Worm (Caenorhabditis elegans) whole organism, L4 larva: Measurements from ENCODE around the gene T24D5.4.

Experiments used
- F10B5.3 ChIP-seq: sonication (generic microtip); optimal IDR thresholded peaks from 2 replicates; lab custom pipeline; 2016; ENCODE audit warnings: mild to moderate bottlenecking, missing genetic modification characterization, missing compliant biosample characterization
- F26F4.8 ChIP-seq: fragments of 200-800 bp; sonication (Bioruptor generic); conservative IDR thresholded peaks from 2 replicates; pipeline ENCODE4 v1.3.6; 2022; ENCODE audit warnings: missing genetic modification characterization, missing compliant biosample characterization
- Y5F2A.4 ChIP-seq: fragments of 200-800 bp; sonication (Bioruptor generic); optimal IDR thresholded peaks from 2 replicates; lab custom pipeline; 2018; ENCODE audit warnings: mild to moderate bottlenecking, missing genetic modification characterization, missing compliant biosample characterization
- Y75B8A.6 ChIP-seq: fragments of 200-800 bp; sonication (Bioruptor generic); IDR thresholded peaks from 2 replicates; pipeline ENCODE4 v1.3.6; 2022; ENCODE audit warnings: missing genetic modification reagents, missing genetic modification characterization, missing compliant biosample characterization
- aha-1 ChIP-seq: fragments of 150-350 bp; peaks from one replicate; lab custom pipeline; 2014; ENCODE audit warnings: missing biosample characterization, missing genetic modification characterization
- aly-2 ChIP-seq: sonication (generic microtip); optimal IDR thresholded peaks from 2 replicates; lab custom pipeline; 2018; ENCODE audit warnings: missing biosample characterization, missing genetic modification characterization
- ama-1 ChIP-seq: fragments of 150-350 bp; optimal IDR thresholded peaks from 2 replicates; lab custom pipeline; 2014; ENCODE audit warnings: inconsistent platforms, mixed read lengths
- ceh-20 ChIP-seq: fragments of 200-800 bp; sonication (Bioruptor generic); IDR thresholded peaks from 2 replicates; pipeline ENCODE4 v1.3.6; 2022; ENCODE audit warnings: missing genetic modification reagents, missing genetic modification characterization, missing compliant biosample characterization
- ceh-28 ChIP-seq: fragments of 150-350 bp; optimal IDR thresholded peaks from 2 replicates; lab custom pipeline; 2014; ENCODE audit warnings: missing biosample characterization, missing genetic modification reagents, missing genetic modification characterization
- ceh-44 ChIP-seq: fragments of 200-800 bp; sonication (Bioruptor generic); IDR thresholded peaks from 2 replicates; pipeline ENCODE4 v1.3.6; 2022; ENCODE audit warnings: missing genetic modification reagents, missing genetic modification characterization, missing compliant biosample characterization
- ceh-62 ChIP-seq: sonication (generic microtip); optimal IDR thresholded peaks from 2 replicates; lab custom pipeline; 2017; ENCODE audit warnings: missing biosample characterization, missing genetic modification characterization
- ces-1 ChIP-seq: fragments of 150-350 bp; sonication (generic microtip); optimal IDR thresholded peaks from 4 replicates; lab custom pipeline; 2014; ENCODE audit warnings: missing biosample characterization, missing genetic modification reagents, missing genetic modification characterization
- cey-2 ChIP-seq: sonication (generic microtip); optimal IDR thresholded peaks from 3 replicates; lab custom pipeline; 2017; ENCODE audit warnings: missing genetic modification characterization, mild to moderate bottlenecking, missing compliant biosample characterization, antibody characterized with exemption, borderline replicate concordance; ENCODE audit not compliant: insufficient read depth
- daf-12 ChIP-seq: fragments of 150-350 bp; optimal IDR thresholded peaks from 2 replicates; lab custom pipeline; 2014; ENCODE audit warnings: missing biosample characterization, missing genetic modification reagents, missing genetic modification characterization
- daf-16 ChIP-seq, 3 experiments: sonication (generic microtip); optimal IDR thresholded peaks; 2 replicates each; lab custom pipeline; 2016 to 2017; ENCODE audit warnings: missing genetic modification characterization in 3 of 3, missing genetic modification reagents in 3 of 3, mild to moderate bottlenecking in 2 of 3, missing compliant biosample characterization in 2 of 3, missing biosample characterization in 1 of 3, moderate library complexity in 1 of 3
- daf-19 ChIP-seq: fragments of 200-800 bp; sonication (Bioruptor generic); conservative IDR thresholded peaks from 2 replicates; pipeline ENCODE4 v1.3.6; 2022; ENCODE audit warnings: missing genetic modification characterization, missing compliant biosample characterization
- daf-8 ChIP-seq: fragments of 200-800 bp; sonication (Bioruptor generic); IDR thresholded peaks from 2 replicates; pipeline ENCODE4 v1.3.6; 2022; ENCODE audit warnings: missing genetic modification characterization, missing compliant biosample characterization
- dmd-6 ChIP-seq: fragments of 200-800 bp; sonication (Bioruptor generic); IDR thresholded peaks from 2 replicates; pipeline ENCODE4 v1.3.6; 2022; ENCODE audit warnings: missing genetic modification reagents, missing genetic modification characterization, missing compliant biosample characterization
- duxl-1 ChIP-seq: sonication (generic microtip); optimal IDR thresholded peaks from 2 replicates; lab custom pipeline; 2016; ENCODE audit warnings: mild to moderate bottlenecking, missing genetic modification characterization, moderate library complexity, missing compliant biosample characterization; ENCODE audit not compliant: poor library complexity
- fkh-10 ChIP-seq: fragments of 150-350 bp; optimal IDR thresholded peaks from 2 replicates; lab custom pipeline; 2014; ENCODE audit warnings: missing biosample characterization, missing genetic modification reagents, missing genetic modification characterization
- hif-1 ChIP-seq, 2 experiments: sonication (generic microtip); optimal IDR thresholded peaks; 2 replicates each; lab custom pipeline; 2016 to 2017; ENCODE audit warnings: missing compliant biosample characterization in 2 of 2, missing genetic modification characterization in 2 of 2, missing genetic modification reagents in 2 of 2, missing genotype in 2 of 2, mild to moderate bottlenecking in 1 of 2
- hlh-11 ChIP-seq: fragments of 200-800 bp; sonication (Bioruptor generic); optimal IDR thresholded peaks from 2 replicates; lab custom pipeline; 2018; ENCODE audit warnings: mild to moderate bottlenecking, missing genetic modification characterization, missing compliant biosample characterization
- hlh-30 ChIP-seq: sonication (generic microtip); optimal IDR thresholded peaks from 2 replicates; lab custom pipeline; 2017; ENCODE audit warnings: antibody characterized with exemption, mild to moderate bottlenecking, missing genetic modification characterization, missing compliant biosample characterization; ENCODE audit not compliant: insufficient read depth
- hmg-1.1 ChIP-seq: fragments of 200-800 bp; sonication (Bioruptor generic); IDR thresholded peaks from 2 replicates; pipeline ENCODE4 v1.3.6; 2022; ENCODE audit warnings: missing genetic modification reagents, missing genetic modification characterization, missing compliant biosample characterization
- jun-1 ChIP-seq: fragments of 150-350 bp; optimal IDR thresholded peaks from 2 replicates; lab custom pipeline; 2014; ENCODE audit warnings: missing biosample characterization, missing genetic modification reagents, missing genetic modification characterization
- lim-7 ChIP-seq: fragments of 200-800 bp; sonication (Bioruptor generic); IDR thresholded peaks from 2 replicates; pipeline ENCODE4 v1.3.6; 2022; ENCODE audit warnings: missing genetic modification characterization, missing compliant biosample characterization
- lin-38 ChIP-seq: fragments of 200-800 bp; sonication (Bioruptor generic); IDR thresholded peaks from 2 replicates; pipeline ENCODE4 v1.3.6; 2022; ENCODE audit warnings: missing genetic modification reagents, missing genetic modification characterization, missing compliant biosample characterization
- lin-39 ChIP-seq: fragments of 150-350 bp; optimal IDR thresholded peaks from 2 replicates; lab custom pipeline; 2014; ENCODE audit warnings: missing biosample characterization, missing genetic modification reagents, missing genetic modification characterization
- madf-5 ChIP-seq, 2 experiments: fragments of 200-800 bp; sonication (Bioruptor generic); IDR thresholded peaks; 2 replicates each; pipeline ENCODE4 v1.3.6; 2022; ENCODE audit warnings: missing compliant biosample characterization in 2 of 2, missing genetic modification characterization in 2 of 2
- mep-1 ChIP-seq: fragments of 150-350 bp; sonication (generic microtip); optimal IDR thresholded peaks from 3 replicates; lab custom pipeline; 2014; ENCODE audit warnings: missing biosample characterization, missing genetic modification characterization
- mes-2 ChIP-seq: sonication (generic microtip); optimal IDR thresholded peaks from 2 replicates; lab custom pipeline; 2016; ENCODE audit warnings: missing genotype, mild to moderate bottlenecking, missing genetic modification characterization, missing compliant biosample characterization; ENCODE audit not compliant: poor library complexity, severe bottlenecking
- mxl-2 ChIP-seq: fragments of 200-800 bp; sonication (Bioruptor generic); conservative IDR thresholded peaks from 2 replicates; pipeline ENCODE4 v1.3.6; 2022; ENCODE audit warnings: missing genetic modification reagents, missing genetic modification characterization, missing compliant biosample characterization
- nhr-10 ChIP-seq: fragments of 150-350 bp; optimal IDR thresholded peaks from 2 replicates; lab custom pipeline; 2014; ENCODE audit warnings: missing biosample characterization, missing genetic modification characterization
- nhr-11 ChIP-seq: fragments of 150-350 bp; optimal IDR thresholded peaks from 2 replicates; lab custom pipeline; 2014; ENCODE audit warnings: missing biosample characterization, missing genetic modification characterization
- nhr-111 ChIP-seq: fragments of 200-800 bp; sonication (Bioruptor generic); optimal IDR thresholded peaks from 2 replicates; lab custom pipeline; 2018; ENCODE audit warnings: mild to moderate bottlenecking, missing genetic modification characterization, missing compliant biosample characterization
- nhr-237 ChIP-seq: sonication (generic microtip); optimal IDR thresholded peaks from 2 replicates; lab custom pipeline; 2017; ENCODE audit warnings: missing biosample characterization, missing genetic modification characterization
- nhr-41 ChIP-seq: fragments of 200-800 bp; sonication (Bioruptor generic); IDR thresholded peaks from 2 replicates; pipeline ENCODE4 v1.3.6; 2022; ENCODE audit warnings: missing genetic modification reagents, missing genetic modification characterization, missing compliant biosample characterization
- nhr-48 ChIP-seq: sonication (generic microtip); optimal IDR thresholded peaks from 2 replicates; lab custom pipeline; 2016; ENCODE audit warnings: mild to moderate bottlenecking, missing genetic modification characterization, missing compliant biosample characterization
- nhr-76 ChIP-seq: fragments of 150-350 bp; optimal IDR thresholded peaks from 2 replicates; lab custom pipeline; 2014; ENCODE audit warnings: missing biosample characterization, missing genetic modification characterization
- nhr-77 ChIP-seq: fragments of 150-350 bp; optimal IDR thresholded peaks from 2 replicates; lab custom pipeline; 2014; ENCODE audit warnings: missing biosample characterization, missing genetic modification characterization
- pha-4 ChIP-seq, 2 experiments: fragments of 150-350 bp in 1 of 2; fragments of 200-800 bp in 1 of 2; sonication (Bioruptor generic) in 1 of 2; IDR thresholded peaks in 1 of 2; optimal IDR thresholded peaks in 1 of 2; 2 replicates each; pipeline versions ENCODE4 v1.3.6 to Lab custom; 2014 to 2022; ENCODE audit warnings: missing genetic modification characterization in 2 of 2, missing genetic modification reagents in 2 of 2, missing biosample characterization in 1 of 2, missing compliant biosample characterization in 1 of 2
- rbr-2 ChIP-seq: sonication (generic microtip); optimal IDR thresholded peaks from 2 replicates; lab custom pipeline; 2016; ENCODE audit warnings: missing genotype, missing genetic modification characterization, missing compliant biosample characterization
- snpc-4 ChIP-seq: fragments of 150-350 bp; optimal IDR thresholded peaks from 2 replicates; lab custom pipeline; 2014; ENCODE audit warnings: missing biosample characterization, missing genetic modification characterization
- spr-1 ChIP-seq: sonication (generic microtip); optimal IDR thresholded peaks from 2 replicates; lab custom pipeline; 2016; ENCODE audit warnings: mild to moderate bottlenecking, missing genetic modification characterization, missing compliant biosample characterization
- unc-39 ChIP-seq: sonication (generic microtip); optimal IDR thresholded peaks from 2 replicates; lab custom pipeline; 2017; ENCODE audit warnings: missing biosample characterization, missing genetic modification characterization
- vab-7 ChIP-seq: fragments of 200-800 bp; sonication (Bioruptor generic); IDR thresholded peaks from 2 replicates; pipeline ENCODE4 v1.3.6; 2022; ENCODE audit warnings: missing genetic modification reagents, missing genetic modification characterization, missing compliant biosample characterization
- zag-1 ChIP-seq: fragments of 150-350 bp; optimal IDR thresholded peaks from 2 replicates; lab custom pipeline; 2014; ENCODE audit warnings: missing biosample characterization, missing genetic modification characterization
- zfp-2 ChIP-seq: sonication (generic microtip); optimal IDR thresholded peaks from 2 replicates; lab custom pipeline; 2016; ENCODE audit warnings: mild to moderate bottlenecking, missing genetic modification characterization, missing compliant biosample characterization
- zip-2 ChIP-seq: fragments of 150-350 bp; optimal IDR thresholded peaks from 2 replicates; lab custom pipeline; 2014; ENCODE audit warnings: missing biosample characterization, missing genetic modification characterization
- ztf-11 ChIP-seq: fragments of 150-350 bp; optimal IDR thresholded peaks from 2 replicates; lab custom pipeline; 2014; ENCODE audit warnings: missing biosample characterization, missing genetic modification characterization
- ztf-7 ChIP-seq: fragments of 150-350 bp; optimal IDR thresholded peaks from 2 replicates; lab custom pipeline; 2014; ENCODE audit warnings: missing biosample characterization, missing genetic modification characterization

The T24D5.4 gene

DNA sequence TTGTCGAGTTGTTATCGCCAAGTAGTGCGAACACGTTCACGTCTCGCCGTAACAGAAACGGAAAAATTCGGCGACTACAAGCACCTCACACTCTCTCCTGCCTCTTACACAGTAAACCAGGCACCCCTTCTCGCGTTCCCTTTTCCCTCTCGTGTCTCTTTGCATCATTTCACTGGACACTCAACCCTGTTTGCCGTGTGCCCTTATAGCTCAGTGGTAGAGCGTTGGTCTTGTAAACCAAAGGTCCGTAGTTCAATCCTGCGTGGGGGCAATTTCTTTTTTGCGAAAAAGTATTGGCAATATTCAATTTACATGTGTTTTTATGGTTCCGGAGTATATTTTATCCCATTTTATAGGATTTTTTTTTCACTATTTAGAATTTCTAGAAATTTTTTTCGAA lies 33.4 kb upstream of the T24D5.4 start (continued):
- TF ChIP-seq daf-8 (GFP tag; lab: Robert Waterston, UW), result no peak
- TF ChIP-seq zfp-2 (tag; lab: Kevin White, UChicago), result peak; percentile 50
- peak; percentile 75 for TF ChIP-seq nhr-48 (tag; lab: Kevin White, UChicago)
- TF ChIP-seq unc-39 (tag; lab: Kevin White, UChicago), result no peak
- peak; percentile 85; the same call in 1 of the 2 replicates for TF ChIP-seq nhr-41 (GFP tag; lab: Robert Waterston, UW)
- TF ChIP-seq ztf-11 (tag; lab: Kevin White, UChicago), result no peak
- TF ChIP-seq nhr-10 (tag; lab: Kevin White, UChicago), result no peak
- peak; percentile 90 for TF ChIP-seq Y75B8A.6 (GFP tag; lab: Robert Waterston, UW)
- peak; percentile 82 for TF ChIP-seq mep-1 (tag; lab: Kevin White, UChicago)
- no peak for TF ChIP-seq mes-2 (tag; lab: Kevin White, UChicago)
- no peak for TF ChIP-seq nhr-76
- peak; percentile 94 for TF ChIP-seq duxl-1 (tag; lab: Kevin White, UChicago)
- TF ChIP-seq dmd-6 (GFP tag; lab: Robert Waterston, UW), result peak; percentile 79
- TF ChIP-seq hlh-11 (tag; lab: Kevin White, UChicago), result no peak
- peak; percentile 93 for TF ChIP-seq daf-19
- TF ChIP-seq ztf-7 (tag; lab: Kevin White, UChicago), result no peak
- TF ChIP-seq ceh-62 (tag; lab: Kevin White, UChicago), result no peak
- TF ChIP-seq ces-1 (GFP tag; lab: Kevin White, UChicago), result no peak
- TF ChIP-seq ceh-44 (GFP tag; lab: Robert Waterston, UW), result 0 out of 2 replicates have a peak, but pooled peaks have one; percentile 60
- TF ChIP-seq F10B5.3 (tag; lab: Kevin White, UChicago), result peak; percentile 75
- no peak; the same call in 1 of the 2 replicates for TF ChIP-seq lin-38
- peak; percentile 86 for TF ChIP-seq nhr-111 (GFP tag; lab: Kevin White, UChicago)
- TF ChIP-seq hif-1 (tag; optimal IDR thresholded peaks at IDR 0.05; lab: Kevin White, UChicago), result peak in 1 of 2 experiments; percentile 60
- TF ChIP-seq pha-4 (GFP tag; IDR thresholded peaks at IDR 0.05; lab: Robert Waterston, UW), result peak; percentile 93
- TF ChIP-seq pha-4 (tag; optimal IDR thresholded peaks at IDR 0.05; lab: Kevin White, UChicago), result no peak
- TF ChIP-seq madf-5 (GFP tag; IDR thresholded peaks at IDR 0.05; lab: Robert Waterston, UW), result peak; percentile 92 to 96
- peak; percentile 96 for TF ChIP-seq F26F4.8 (GFP tag; lab: Robert Waterston, UW)
- no peak for TF ChIP-seq nhr-237
- peak; percentile 14 for TF ChIP-seq fkh-10 (GFP tag; lab: Kevin White, UChicago)
- peak; percentile 82 for TF ChIP-seq Y5F2A.4 (GFP tag; lab: Kevin White, UChicago)
- peak; percentile 83 for TF ChIP-seq aha-1 (tag; lab: Kevin White, UChicago)
- TF ChIP-seq zip-2, result peak; percentile 67
- no peak for TF ChIP-seq lin-39 (tag; lab: Kevin White, UChicago)
- TF ChIP-seq hlh-30 (tag; lab: Kevin White, UChicago), result peak; percentile 55
- peak; percentile 96 for TF ChIP-seq vab-7 (GFP tag; lab: Robert Waterston, UW)
- TF ChIP-seq ceh-28 (tag; lab: Kevin White, UChicago), result no peak
- TF ChIP-seq snpc-4 (tag; lab: Kevin White, UChicago), result no peak
- no peak for TF ChIP-seq nhr-77 (tag; lab: Kevin White, UChicago)
- no peak; the same call in 1 of the 2 replicates for TF ChIP-seq lim-7
- peak; percentile 86 for TF ChIP-seq ceh-20 (GFP tag; lab: Robert Waterston, UW)
- TF ChIP-seq cey-2 (tag; lab: Kevin White, UChicago), result peak; percentile 25
- no peak for TF ChIP-seq jun-1 (tag; lab: Kevin White, UChicago)
- peak; percentile 7 for TF ChIP-seq nhr-11
- no peak for TF ChIP-seq ama-1 (lab: Kevin White, UChicago)
- no peak for TF ChIP-seq daf-12
- TF ChIP-seq spr-1, result peak; percentile 78
- peak; percentile 45 to 95 for TF ChIP-seq daf-16 (GFP tag; optimal IDR thresholded peaks at IDR 0.05; lab: Kevin White, UChicago)
- TF ChIP-seq daf-16 (tag; optimal IDR thresholded peaks at IDR 0.05; lab: Kevin White, UChicago), result peak; percentile 66
- TF ChIP-seq aly-2 (tag; lab: Kevin White, UChicago), result no peak
- no peak for TF ChIP-seq zag-1 (tag; lab: Kevin White, UChicago)
- TF ChIP-seq hmg-1.1, result peak; percentile 97
- peak; percentile 82 for TF ChIP-seq rbr-2 (tag; lab: Kevin White, UChicago)
- peak; percentile 81 for TF ChIP-seq mxl-2
